Fruit fly (Drosophila melanogaster) whole organism, embryonic: Measurements from ENCODE around the gene Glut4EF.

Experiments
- Abd-B ChIP-seq: fragments of 200-800 bp; sonication (Bioruptor generic); optimal IDR thresholded peaks from 2 replicates; lab custom pipeline; 2018; ENCODE audit warnings: missing biosample characterization, mild to moderate bottlenecking, missing genetic modification characterization, moderate library complexity
- Ada2b ChIP-seq: fragments of 200-800 bp; sonication (Bioruptor generic); IDR thresholded peaks from 2 replicates; pipeline ENCODE4 v1.3.6; 2022; ENCODE audit warnings: missing biosample characterization, missing genetic modification characterization
- Atf-2 ChIP-seq: fragments of 200-800 bp; sonication (Bioruptor generic); optimal IDR thresholded peaks from 2 replicates; lab custom pipeline; 2016; ENCODE audit warnings: missing biosample characterization, missing genetic modification characterization
- Bgb ChIP-seq: fragments of 200-800 bp; sonication (Bioruptor generic); IDR thresholded peaks from 2 replicates; pipeline ENCODE4 v1.3.6; 2022; ENCODE audit warnings: missing biosample characterization, missing genetic modification characterization; ENCODE audit not compliant: partially characterized antibody
- BtbVII ChIP-seq: fragments of 200-800 bp; sonication (Bioruptor generic); optimal IDR thresholded peaks from 3 replicates; lab custom pipeline; 2017; ENCODE audit warnings: missing biosample characterization, mild to moderate bottlenecking, missing genetic modification characterization
- CG10147 ChIP-seq: fragments of 200-800 bp; sonication (Bioruptor generic); optimal IDR thresholded peaks from 2 replicates; lab custom pipeline; 2019; ENCODE audit warnings: missing biosample characterization, mild to moderate bottlenecking, missing genetic modification characterization, moderate library complexity
- CG10462 ChIP-seq: fragments of 200-800 bp; sonication (Bioruptor generic); optimal IDR thresholded peaks from 2 replicates; lab custom pipeline; 2016; ENCODE audit warnings: missing biosample characterization, missing genetic modification characterization
- CG10565 ChIP-seq: fragments of 200-800 bp; sonication (Bioruptor generic); optimal IDR thresholded peaks from 3 replicates; lab custom pipeline; 2016; ENCODE audit warnings: missing biosample characterization, mild to moderate bottlenecking, missing genetic modification characterization
- CG10959 ChIP-seq: fragments of 200-800 bp; sonication (Bioruptor generic); IDR thresholded peaks from 2 replicates; pipeline ENCODE4 v1.3.6; 2022; ENCODE audit warnings: missing biosample characterization, missing genetic modification characterization
- CG1233 ChIP-seq: fragments of 200-800 bp; sonication (Bioruptor generic); optimal IDR thresholded peaks from 4 replicates; lab custom pipeline; 2018; ENCODE audit warnings: missing biosample characterization, mild to moderate bottlenecking, missing genetic modification characterization
- CG15073 ChIP-seq: fragments of 200-800 bp; sonication (Bioruptor generic); optimal IDR thresholded peaks from 2 replicates; lab custom pipeline; 2016; ENCODE audit warnings: missing biosample characterization, missing genetic modification characterization
- CG1529 ChIP-seq: fragments of 200-800 bp; sonication (Bioruptor generic); optimal IDR thresholded peaks from 3 replicates; lab custom pipeline; 2018; ENCODE audit warnings: missing biosample characterization, missing genetic modification characterization
- CG1792 ChIP-seq: fragments of 200-800 bp; sonication (Bioruptor generic); optimal IDR thresholded peaks from 2 replicates; lab custom pipeline; 2016; ENCODE audit warnings: missing biosample characterization, missing genetic modification characterization
- CG2199 ChIP-seq: fragments of 200-800 bp; sonication (Bioruptor generic); IDR thresholded peaks from 3 replicates; pipeline ENCODE4 v1.3.6; 2022; ENCODE audit warnings: missing biosample characterization, missing genetic modification characterization
- CG2678 ChIP-seq: fragments of 200-800 bp; sonication (Bioruptor generic); optimal IDR thresholded peaks from 3 replicates; lab custom pipeline; 2019; ENCODE audit warnings: missing biosample characterization, mild to moderate bottlenecking, missing genetic modification characterization, moderate library complexity
- CG30403 ChIP-seq: fragments of 200-800 bp; sonication (Bioruptor generic); optimal IDR thresholded peaks from 3 replicates; lab custom pipeline; 2016; ENCODE audit warnings: missing biosample characterization, missing genetic modification characterization
- CG31441 ChIP-seq: fragments of 200-800 bp; sonication (Bioruptor generic); IDR thresholded peaks from 2 replicates; pipeline ENCODE4 v1.3.6; 2022; ENCODE audit warnings: missing biosample characterization, missing genetic modification characterization
- CG5953 ChIP-seq: fragments of 200-800 bp; sonication (Bioruptor generic); IDR thresholded peaks from 2 replicates; pipeline ENCODE4 v1.3.6; 2022; ENCODE audit warnings: missing biosample characterization, missing genetic modification characterization
- CG7963 ChIP-seq: fragments of 200-800 bp; sonication (Bioruptor generic); IDR thresholded peaks from 3 replicates; pipeline ENCODE4 v1.3.6; 2022; ENCODE audit warnings: missing biosample characterization, missing genetic modification characterization; ENCODE audit not compliant: partially characterized antibody
- CG8281 ChIP-seq: fragments of 200-800 bp; sonication (Bioruptor generic); optimal IDR thresholded peaks from 2 replicates; lab custom pipeline; 2018; ENCODE audit warnings: missing biosample characterization, mild to moderate bottlenecking, missing genetic modification characterization, moderate library complexity
- CG8359 ChIP-seq: fragments of 200-800 bp; sonication (Bioruptor generic); optimal IDR thresholded peaks from 2 replicates; lab custom pipeline; 2017; ENCODE audit warnings: missing biosample characterization, mild to moderate bottlenecking, missing genetic modification characterization, borderline replicate concordance
- CG9727 ChIP-seq: fragments of 200-800 bp; sonication (Bioruptor generic); optimal IDR thresholded peaks from 3 replicates; lab custom pipeline; 2017; ENCODE audit warnings: missing biosample characterization, mild to moderate bottlenecking, missing genetic modification characterization
- H15 ChIP-seq: fragments of 200-800 bp; sonication (Bioruptor generic); IDR thresholded peaks from 3 replicates; pipeline ENCODE4 v1.3.6; 2022; ENCODE audit warnings: missing biosample characterization, missing genetic modification characterization
- Hr3 ChIP-seq: fragments of 200-800 bp; sonication (Bioruptor generic); optimal IDR thresholded peaks from 3 replicates; lab custom pipeline; 2016; ENCODE audit warnings: missing biosample characterization, missing genetic modification characterization
- Hr39 ChIP-seq: fragments of >200 bp; optimal IDR thresholded peaks from 2 replicates; lab custom pipeline; 2017
- Meics ChIP-seq: fragments of 200-800 bp; sonication (Bioruptor generic); optimal IDR thresholded peaks from 2 replicates; lab custom pipeline; 2017; ENCODE audit warnings: missing biosample characterization, mild to moderate bottlenecking, missing genetic modification characterization
- Myb ChIP-seq: fragments of 200-800 bp; sonication (Bioruptor generic); optimal IDR thresholded peaks from 2 replicates; lab custom pipeline; 2016; ENCODE audit warnings: missing biosample characterization, missing genetic modification characterization
- Nf-YC ChIP-seq: fragments of 200-800 bp; optimal IDR thresholded peaks from 3 replicates; lab custom pipeline; 2019; ENCODE audit warnings: missing biosample characterization, mild to moderate bottlenecking, missing genetic modification characterization, moderate library complexity
- Opbp ChIP-seq: fragments of 200-800 bp; sonication (Bioruptor generic); IDR thresholded peaks from 3 replicates; pipeline ENCODE4 v1.3.6; 2022; ENCODE audit warnings: missing biosample characterization, missing genetic modification characterization; ENCODE audit not compliant: partially characterized antibody
- Scr ChIP-seq: fragments of 200-800 bp; sonication (Bioruptor generic); IDR thresholded peaks from 2 replicates; pipeline ENCODE4 v1.3.6; 2022; ENCODE audit warnings: missing biosample characterization, missing genetic modification characterization; ENCODE audit not compliant: partially characterized antibody
- Sox102F ChIP-seq: fragments of 200-800 bp; sonication (Bioruptor generic); optimal IDR thresholded peaks from 2 replicates; lab custom pipeline; 2018; ENCODE audit warnings: missing biosample characterization, mild to moderate bottlenecking, missing genetic modification characterization, moderate library complexity
- Tbp ChIP-seq: fragments of >200 bp; optimal IDR thresholded peaks from 2 replicates; lab custom pipeline; 2018; ENCODE audit warnings: missing biosample characterization, missing genetic modification characterization
- Vsx1 ChIP-seq: fragments of 200-800 bp; sonication (Bioruptor generic); optimal IDR thresholded peaks from 2 replicates; lab custom pipeline; 2017; ENCODE audit warnings: missing biosample characterization, mild to moderate bottlenecking, missing genetic modification characterization, missing genetic modification reagents
- bigmax ChIP-seq: fragments of 200-800 bp; sonication (Bioruptor generic); optimal IDR thresholded peaks from 2 replicates; lab custom pipeline; 2018; ENCODE audit warnings: missing biosample characterization, mild to moderate bottlenecking, missing genetic modification characterization
- crc ChIP-seq: fragments of 200-800 bp; sonication (Bioruptor generic); optimal IDR thresholded peaks from 2 replicates; lab custom pipeline; 2016; ENCODE audit warnings: missing biosample characterization, missing genetic modification characterization
- dimm ChIP-seq: fragments of 200-800 bp; sonication (Bioruptor generic); IDR thresholded peaks from 2 replicates; pipeline ENCODE4 v1.3.6; 2022; ENCODE audit warnings: missing biosample characterization, missing genetic modification characterization
- gcm ChIP-seq: fragments of 200-800 bp; sonication (Bioruptor generic); optimal IDR thresholded peaks from 2 replicates; lab custom pipeline; 2019; ENCODE audit warnings: missing biosample characterization, mild to moderate bottlenecking, missing genetic modification characterization, moderate library complexity
- gt ChIP-seq: fragments of 200-800 bp; sonication (Bioruptor generic); IDR thresholded peaks from 2 replicates; pipeline ENCODE4 v1.3.6; 2022; ENCODE audit warnings: missing biosample characterization, missing genetic modification characterization
- jigr1 ChIP-seq: fragments of 200-800 bp; sonication (Bioruptor generic); IDR thresholded peaks from 3 replicates; pipeline ENCODE4 v1.3.6; 2022; ENCODE audit warnings: missing biosample characterization, missing genetic modification characterization
- lov ChIP-seq, 2 experiments: fragments of 200-800 bp in 1 of 2; fragments of >200 bp in 1 of 2; sonication (Bioruptor generic) in 1 of 2; IDR thresholded peaks in 1 of 2; optimal IDR thresholded peaks in 1 of 2; 2 replicates in 1 of 2; 3 replicates in 1 of 2; pipeline versions ENCODE4 v1.3.6 to Lab custom; 2017 to 2022; ENCODE audit warnings: missing biosample characterization in 1 of 2, missing genetic modification characterization in 1 of 2
- maf-S ChIP-seq: fragments of 200-800 bp; sonication (Bioruptor generic); optimal IDR thresholded peaks from 2 replicates; lab custom pipeline; 2016; ENCODE audit warnings: missing biosample characterization, missing genetic modification characterization
- nmo ChIP-seq: fragments of 200-800 bp; sonication (Bioruptor generic); optimal IDR thresholded peaks from 2 replicates; lab custom pipeline; 2018; ENCODE audit warnings: missing biosample characterization, mild to moderate bottlenecking, missing genetic modification characterization, moderate library complexity
- pnt ChIP-seq: fragments of 200-800 bp; sonication (Bioruptor generic); optimal IDR thresholded peaks from 3 replicates; lab custom pipeline; 2016; ENCODE audit warnings: missing biosample characterization, missing genetic modification characterization
- pros ChIP-seq: fragments of 200-800 bp; sonication (Bioruptor generic); optimal IDR thresholded peaks from 3 replicates; lab custom pipeline; 2019; ENCODE audit warnings: missing biosample characterization, mild to moderate bottlenecking, missing genetic modification characterization, moderate library complexity
- sd ChIP-seq: fragments of 200-800 bp; sonication (Bioruptor generic); optimal IDR thresholded peaks from 3 replicates; lab custom pipeline; 2018; ENCODE audit warnings: missing biosample characterization, mild to moderate bottlenecking, missing genetic modification characterization, moderate library complexity
- seq ChIP-seq: fragments of 200-800 bp; sonication (Bioruptor generic); IDR thresholded peaks from 2 replicates; pipeline ENCODE4 v1.3.6; 2022; ENCODE audit warnings: missing biosample characterization, missing genetic modification characterization
- sna ChIP-seq: fragments of 200-800 bp; sonication (Bioruptor generic); IDR thresholded peaks from 2 replicates; pipeline ENCODE4 v1.3.6; 2022; ENCODE audit warnings: missing biosample characterization, missing genetic modification characterization; ENCODE audit not compliant: partially characterized antibody
- stc ChIP-seq: fragments of 200-800 bp; sonication (Bioruptor generic); IDR thresholded peaks from 2 replicates; pipeline ENCODE4 v1.3.6; 2022; ENCODE audit warnings: missing biosample characterization, missing genetic modification characterization
- stwl ChIP-seq: fragments of 200-800 bp; sonication (Bioruptor generic); optimal IDR thresholded peaks from 3 replicates; lab custom pipeline; 2018; ENCODE audit warnings: missing biosample characterization, mild to moderate bottlenecking, missing genetic modification characterization, moderate library complexity

Glut4EF gene

dm6 chr3R:9884461-9885185, 10.1 kb downstream of the Glut4EF start (continued):
- TF ChIP-seq BtbVII (GFP tag; lab: Kevin White, UChicago) (peak; percentile 46), Opbp (GFP tag; lab: Robert Waterston, UW) (no peak), dimm (GFP tag; lab: Robert Waterston, UW) (no peak), Nf-YC (tag; lab: Kevin White, UChicago) (peak; percentile 28), seq (GFP tag; lab: Robert Waterston, UW) (no peak), sna (no peak), stwl (tag; lab: Kevin White, UChicago) (no peak), CG9727 (GFP tag; lab: Kevin White, UChicago) (peak; percentile 30), CG8359 (GFP tag; lab: Kevin White, UChicago) (no peak), maf-S (GFP tag; lab: Kevin White, UChicago) (peak; percentile 64), stc (GFP tag; lab: Robert Waterston, UW) (peak; percentile 41; the same call in 1 of the 2 replicates), Hr3 (GFP tag; lab: Kevin White, UChicago) (peak; percentile 16), CG8281 (tag; lab: Kevin White, UChicago) (peak; percentile 13), CG10959 (GFP tag; lab: Robert Waterston, UW) (no peak), jigr1 (no peak), CG2678 (tag; lab: Kevin White, UChicago) (peak; percentile 60), Vsx1 (GFP tag; lab: Kevin White, UChicago) (no peak), CG15073 (no peak), Abd-B (GFP tag; lab: Kevin White, UChicago) (no peak), CG7963 (no peak), Sox102F (GFP tag; lab: Kevin White, UChicago) (peak; percentile 59), CG30403 (GFP tag; lab: Kevin White, UChicago) (peak; percentile 59), gt (GFP tag; lab: Robert Waterston, UW) (0 out of 2 replicates have a peak, but pooled peaks have one; percentile 7), CG1233 (GFP tag; lab: Kevin White, UChicago) (no peak), Scr (GFP tag; lab: Robert Waterston, UW) (no peak), Ada2b (GFP tag; lab: Robert Waterston, UW) (peak; percentile 36), H15 (GFP tag; lab: Robert Waterston, UW) (peak; percentile 21; the same call in 1 of the 3 replicates), Bgb (GFP tag; lab: Robert Waterston, UW) (no peak), Tbp (GFP tag; lab: Kevin White, UChicago) (no peak), bigmax (GFP tag; lab: Kevin White, UChicago) (no peak), Hr39 (lab: Kevin White, UChicago) (no peak), CG5953 (peak; percentile 58), Meics (GFP tag; lab: Kevin White, UChicago) (peak; percentile 71), lov (optimal IDR thresholded peaks at IDR 0.05; lab: Kevin White, UChicago) (no peak), lov (GFP tag; IDR thresholded peaks at IDR 0.05; lab: Robert Waterston, UW) (peak; percentile 64; the same call in 1 of the 3 replicates), pros (no peak), CG2199 (GFP tag; lab: Robert Waterston, UW) (0 out of 3 replicates have a peak, but pooled peaks have one; percentile 65), CG10565 (GFP tag; lab: Kevin White, UChicago) (no peak), Atf-2 (no peak), gcm (no peak), Myb (GFP tag; lab: Kevin White, UChicago) (peak; percentile 21), CG10462 (no peak), CG1792 (GFP tag; lab: Kevin White, UChicago) (no peak), sd (tag; lab: Kevin White, UChicago) (peak; percentile 97), CG10147 (GFP tag; lab: Kevin White, UChicago) (no peak), crc (GFP tag; lab: Kevin White, UChicago) (no peak), CG31441 (peak; percentile 44), CG1529 (GFP tag; lab: Kevin White, UChicago) (no peak), pnt (GFP tag; lab: Kevin White, UChicago) (peak; percentile 5), nmo (GFP tag; lab: Kevin White, UChicago) (no peak)
